Worm (Caenorhabditis elegans): ENCODE results near the gene C12D8.13.

DNA sequence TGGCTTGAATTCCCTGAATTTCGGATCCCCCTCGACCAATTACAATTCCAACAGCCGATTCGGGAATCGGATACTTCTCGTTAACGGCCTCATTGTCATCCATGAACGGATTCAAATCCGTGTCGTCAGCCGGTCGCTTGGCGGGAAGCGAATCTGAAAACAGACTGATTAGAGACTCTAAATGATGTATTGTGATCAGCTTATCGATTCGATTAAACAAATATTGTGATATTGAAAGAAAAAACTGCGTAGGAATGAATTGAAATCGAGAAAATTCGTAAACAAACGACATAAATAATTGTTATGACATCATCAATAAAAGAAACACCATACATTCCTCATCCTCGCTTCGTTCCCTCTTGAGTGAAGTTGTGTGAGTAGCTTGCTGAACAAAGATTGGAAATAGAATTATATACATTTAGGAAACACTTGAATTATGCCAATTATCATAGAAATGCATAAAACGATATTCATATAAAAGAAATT, 17.5 kb upstream of the C12D8.13 start:
- TF ChIP-seq dao-5 (tag; optimal IDR thresholded peaks at IDR 0.05) (no peak), him-1 (tag; optimal IDR thresholded peaks at IDR 0.05) (no peak), W03F9.2 (tag; optimal IDR thresholded peaks at IDR 0.05) (no peak)
